Worm (Caenorhabditis elegans): Measurements from ENCODE around the gene kbp-3.

The kbp-3 gene

DNA sequence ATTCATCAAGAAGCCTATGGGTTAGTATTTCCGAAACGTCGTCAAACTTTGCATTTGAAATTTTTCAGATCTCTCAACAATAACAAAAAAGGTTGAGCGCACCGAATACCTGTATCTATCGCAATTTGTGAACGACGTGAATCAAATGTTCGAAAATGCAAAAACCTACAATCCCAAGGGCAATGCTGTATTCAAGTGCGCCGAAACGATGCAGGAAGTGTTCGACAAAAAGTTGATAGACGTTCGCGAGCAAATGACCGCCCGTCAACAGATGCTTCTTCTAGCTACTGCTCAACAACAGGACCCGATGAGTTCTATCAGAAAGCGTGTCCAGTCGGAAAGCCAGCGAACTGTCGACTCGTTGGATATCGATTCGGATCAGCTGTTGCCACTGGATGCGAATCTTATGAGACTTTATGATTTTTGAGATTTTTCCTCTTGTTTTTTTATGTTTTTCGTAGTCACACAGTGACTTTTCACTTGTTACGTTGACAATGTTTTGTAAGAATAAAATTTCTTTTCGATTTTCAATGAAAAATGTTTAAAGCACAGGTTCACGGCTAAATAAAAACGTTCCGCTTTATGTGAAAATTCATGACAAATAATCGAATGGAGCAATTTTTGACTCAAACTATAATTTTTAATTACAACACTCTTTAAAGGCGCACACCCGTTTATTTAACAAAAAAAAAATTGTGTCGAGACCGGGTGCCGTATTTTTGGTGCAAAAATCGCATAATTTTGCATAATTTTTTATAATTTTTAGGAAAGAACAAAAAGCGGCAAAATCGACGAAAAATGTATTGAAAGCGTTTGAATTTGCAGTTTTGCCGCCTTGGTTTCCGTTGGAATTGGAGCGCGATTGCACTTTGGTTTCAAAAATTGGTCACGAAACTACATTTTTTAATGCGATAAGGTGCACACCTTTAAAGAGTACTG, 17.7 kb upstream of the kbp-3 start:
- TF ChIP-seq pqm-1 (tag; optimal IDR thresholded peaks at IDR 0.05) (no peak), tbx-2 (tag; optimal IDR thresholded peaks at IDR 0.05) (peak; percentile 85), ztf-4 (tag; optimal IDR thresholded peaks at IDR 0.05) (peak; percentile 89), lin-39 (tag; optimal IDR thresholded peaks at IDR 0.05) (no peak), elt-3 (tag; optimal IDR thresholded peaks at IDR 0.05) (peak in 1 of 3 experiments; percentile 62), fos-1 (tag; optimal IDR thresholded peaks at IDR 0.05) (peak; percentile 10), ceh-16 (tag; optimal IDR thresholded peaks at IDR 0.05) (peak; percentile 60), snpc-4 (tag; optimal IDR thresholded peaks at IDR 0.05) (peak; percentile 22), nhr-43 (tag; optimal IDR thresholded peaks at IDR 0.05; ENCODE audit: poor library complexity, severe bottlenecking) (peak; percentile 77), pha-4 (tag; optimal IDR thresholded peaks at IDR 0.05) (peak; percentile 37), nhr-28 (tag; optimal IDR thresholded peaks at IDR 0.05) (peak; percentile 34), nhr-23 (tag; optimal IDR thresholded peaks at IDR 0.05) (peak; percentile 88), ama-1 (optimal IDR thresholded peaks at IDR 0.05) (peak; percentile 98), nfya-1 (tag; optimal IDR thresholded peaks at IDR 0.05; ENCODE audit: insufficient read depth) (peak; percentile 62), fkh-2 (tag; optimal IDR thresholded peaks at IDR 0.05) (no peak), nhr-25 (tag; optimal IDR thresholded peaks at IDR 0.05) (peak; percentile 89)

DNA sequence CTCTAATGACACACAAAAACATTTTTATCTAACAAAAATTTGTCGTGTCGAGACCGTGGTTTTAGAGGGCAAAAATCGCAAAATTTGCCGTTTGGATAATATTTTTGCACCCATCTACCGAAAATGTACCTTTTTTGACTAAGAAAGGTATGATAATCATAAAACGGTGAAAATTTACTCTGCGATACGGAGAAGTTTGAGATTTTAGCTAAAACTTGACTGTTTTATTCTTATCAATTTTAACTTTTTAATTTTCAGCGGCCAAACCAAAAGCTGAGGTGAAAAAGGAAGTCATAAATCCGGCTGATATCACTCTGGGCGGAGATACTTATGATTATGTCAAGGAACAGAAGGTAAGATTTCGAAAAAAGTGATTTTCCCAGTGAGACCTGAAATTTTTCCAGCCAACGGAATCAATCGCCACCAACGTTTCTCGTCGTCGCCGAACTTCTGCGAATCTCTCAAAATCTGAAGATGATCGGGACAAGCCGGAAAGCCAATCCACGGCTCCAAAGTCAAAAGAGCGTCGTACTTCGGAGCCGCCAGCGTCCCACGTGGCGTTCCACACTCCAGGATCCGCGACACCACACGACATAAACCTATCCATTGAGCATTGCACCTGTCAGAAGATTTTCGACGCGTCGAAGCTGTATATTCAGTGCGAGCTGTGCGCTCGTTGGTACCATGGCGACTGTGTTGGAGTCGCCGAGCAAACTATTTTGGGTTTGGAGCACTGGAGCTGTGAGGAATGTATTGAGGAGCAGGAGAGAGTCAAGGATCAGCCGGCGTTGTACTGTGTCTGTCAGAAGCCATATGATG, 16.4 kb upstream of the kbp-3 start:
- no peak for TF ChIP-seq unc-62 (GFP tag; optimal IDR thresholded peaks at IDR 0.05)
- TF ChIP-seq nfya-1 (tag; optimal IDR thresholded peaks at IDR 0.05; ENCODE audit: insufficient read depth), result peak; percentile 42
- TF ChIP-seq ceh-82 (tag; optimal IDR thresholded peaks at IDR 0.05), result no peak
- TF ChIP-seq tbx-2 (tag; optimal IDR thresholded peaks at IDR 0.05), result peak; percentile 1
- TF ChIP-seq ztf-11 (tag; optimal IDR thresholded peaks at IDR 0.05), result no peak
- TF ChIP-seq lin-15B (tag; optimal IDR thresholded peaks at IDR 0.05), result no peak
- TF ChIP-seq hmg-11 (tag; optimal IDR thresholded peaks at IDR 0.05), result no peak
- TF ChIP-seq ceh-9 (tag; optimal IDR thresholded peaks at IDR 0.05), result no peak
- TF ChIP-seq nhr-23 (tag; optimal IDR thresholded peaks at IDR 0.05), result no peak
- TF ChIP-seq fos-1 (tag; optimal IDR thresholded peaks at IDR 0.05), result no peak
- TF ChIP-seq nhr-28 (tag; optimal IDR thresholded peaks at IDR 0.05), result no peak
- TF ChIP-seq elt-1 (tag; optimal IDR thresholded peaks at IDR 0.05), result no peak
- TF ChIP-seq nhr-67 (tag; optimal IDR thresholded peaks at IDR 0.05), result no peak
- no peak for TF ChIP-seq ztf-4 (tag; optimal IDR thresholded peaks at IDR 0.05)
- TF ChIP-seq nhr-77 (tag; optimal IDR thresholded peaks at IDR 0.05), result no peak
- TF ChIP-seq ama-1 (optimal IDR thresholded peaks at IDR 0.05), result peak; percentile 91
- TF ChIP-seq elt-3 (tag; optimal IDR thresholded peaks at IDR 0.05), result peak in 1 of 3 experiments; percentile 15
- no peak for TF ChIP-seq nhr-11 (tag; optimal IDR thresholded peaks at IDR 0.05)
- peak; percentile 17 for TF ChIP-seq nhr-43 (tag; optimal IDR thresholded peaks at IDR 0.05; ENCODE audit: poor library complexity, severe bottlenecking)
- TF ChIP-seq egl-5 (tag; optimal IDR thresholded peaks at IDR 0.05), result peak; percentile 0
- no peak for TF ChIP-seq aly-2 (tag; optimal IDR thresholded peaks at IDR 0.05)
- no peak for TF ChIP-seq zag-1 (tag; optimal IDR thresholded peaks at IDR 0.05)
- TF ChIP-seq elt-2 (tag; optimal IDR thresholded peaks at IDR 0.05), result no peak
- no peak for TF ChIP-seq pha-4 (tag; optimal IDR thresholded peaks at IDR 0.05)
- TF ChIP-seq nhr-25 (tag; optimal IDR thresholded peaks at IDR 0.05), result peak; percentile 47

DNA sequence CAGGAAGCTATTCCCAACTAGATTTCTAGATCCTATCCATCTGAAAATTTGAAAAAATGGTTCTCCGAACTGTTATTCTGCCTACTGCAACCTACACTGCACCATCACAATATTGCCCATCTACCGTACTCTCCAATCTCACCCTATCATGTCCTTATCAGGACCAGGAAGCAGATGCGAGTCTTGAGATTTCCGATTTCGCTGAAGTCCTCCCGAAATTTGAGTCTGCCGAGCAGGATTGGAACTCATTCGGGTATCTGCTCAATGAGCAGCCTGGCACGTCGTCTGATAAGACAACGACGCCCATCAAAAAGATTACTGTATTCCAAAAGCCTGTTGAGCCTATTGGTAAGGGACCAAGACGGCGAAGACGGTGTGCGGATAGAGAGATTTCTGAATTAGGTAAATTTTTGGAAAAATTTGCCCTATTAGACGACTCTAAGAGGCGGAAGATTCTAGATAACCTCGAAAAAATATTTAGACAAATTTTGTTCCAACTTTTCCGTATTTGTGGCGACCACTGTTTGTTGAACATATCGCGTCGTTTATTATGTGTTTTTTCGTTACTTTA, 15.7 kb upstream of the kbp-3 start:
- TF ChIP-seq skn-1 (tag; optimal IDR thresholded peaks at IDR 0.05), result no peak
- no peak for TF ChIP-seq nhr-237 (tag; optimal IDR thresholded peaks at IDR 0.05)
- peak; percentile 99 for TF ChIP-seq ama-1 (optimal IDR thresholded peaks at IDR 0.05)
- no peak for TF ChIP-seq ceh-82 (tag; optimal IDR thresholded peaks at IDR 0.05)
- TF ChIP-seq nhr-43 (tag; optimal IDR thresholded peaks at IDR 0.05; ENCODE audit: poor library complexity, severe bottlenecking), result peak; percentile 50
- no peak for TF ChIP-seq ceh-9 (tag; optimal IDR thresholded peaks at IDR 0.05)
